Worm (Caenorhabditis elegans) whole organism, L3 larva: ENCODE results near the gene C06E4.6.
"Not testable (repeated sequence)": the region's sequence is repeated elsewhere in the genome, so short reads cannot be mapped to it uniquely, and the experiment has no call there.

ENCODE experiments used
- ZK546.5 ChIP-seq: sonication (generic microtip); optimal IDR thresholded peaks from 2 replicates; lab custom pipeline; 2017; ENCODE audit warnings: missing biosample characterization, missing genetic modification characterization
- ceh-16 ChIP-seq: sonication (generic microtip); optimal IDR thresholded peaks from 2 replicates; lab custom pipeline; 2017; ENCODE audit warnings: missing biosample characterization, missing genetic modification characterization
- ceh-28 ChIP-seq: fragments of 150-350 bp; optimal IDR thresholded peaks from 2 replicates; lab custom pipeline; 2014; ENCODE audit warnings: missing biosample characterization, missing genetic modification reagents, missing genetic modification characterization
- ceh-9 ChIP-seq: sonication (generic microtip); optimal IDR thresholded peaks from 2 replicates; lab custom pipeline; 2018; ENCODE audit warnings: missing biosample characterization, missing genetic modification characterization
- egl-27 ChIP-seq: sonication (generic microtip); optimal IDR thresholded peaks from 4 replicates; lab custom pipeline; 2017; ENCODE audit warnings: missing biosample characterization, missing genetic modification reagents, missing genetic modification characterization
- egl-5 ChIP-seq: fragments of 150-350 bp; optimal IDR thresholded peaks from 2 replicates; lab custom pipeline; 2017; ENCODE audit warnings: missing biosample characterization, missing genetic modification reagents, missing genetic modification characterization, inconsistent platforms
- elt-1 ChIP-seq: fragments of 150-350 bp; optimal IDR thresholded peaks from 2 replicates; lab custom pipeline; 2014; ENCODE audit warnings: missing biosample characterization, missing genetic modification characterization
- elt-2 ChIP-seq: sonication (generic microtip); optimal IDR thresholded peaks from 2 replicates; lab custom pipeline; 2016; ENCODE audit warnings: missing genetic modification reagents, mild to moderate bottlenecking, missing genetic modification characterization, missing compliant biosample characterization
- elt-3 ChIP-seq, 3 experiments: fragments of 150-350 bp in 1 of 3; sonication (generic microtip) in 2 of 3; optimal IDR thresholded peaks; 2 replicates in 2 of 3; 4 replicates in 1 of 3; lab custom pipeline; 2014 to 2017; ENCODE audit warnings: missing biosample characterization in 3 of 3, missing genetic modification characterization in 3 of 3
- eor-1 ChIP-seq, 2 experiments: fragments of 150-350 bp; optimal IDR thresholded peaks; 2 replicates each; lab custom pipeline; 2014 to 2018; ENCODE audit warnings: missing biosample characterization in 2 of 2, missing genetic modification characterization in 2 of 2
- fkh-10 ChIP-seq: sonication (generic microtip); optimal IDR thresholded peaks from 2 replicates; lab custom pipeline; 2017; ENCODE audit warnings: missing biosample characterization, missing genetic modification reagents, missing genetic modification characterization
- hmg-11 ChIP-seq: sonication (generic microtip); optimal IDR thresholded peaks from 2 replicates; lab custom pipeline; 2016; ENCODE audit warnings: missing genetic modification characterization, missing compliant biosample characterization
- jun-1 ChIP-seq: fragments of 150-350 bp; optimal IDR thresholded peaks from 2 replicates; lab custom pipeline; 2014; ENCODE audit warnings: missing biosample characterization, missing genetic modification reagents, missing genetic modification characterization
- lin-39 ChIP-seq: fragments of 150-350 bp; optimal IDR thresholded peaks from 2 replicates; lab custom pipeline; 2018; ENCODE audit warnings: missing biosample characterization, missing genetic modification reagents, missing genetic modification characterization
- lsy-12 ChIP-seq: sonication (generic microtip); optimal IDR thresholded peaks from 2 replicates; lab custom pipeline; 2016; ENCODE audit warnings: mild to moderate bottlenecking, missing genetic modification characterization, missing compliant biosample characterization
- mml-1 ChIP-seq: fragments of 150-350 bp; sonication (generic microtip); optimal IDR thresholded peaks from 3 replicates; lab custom pipeline; 2014; ENCODE audit warnings: missing biosample characterization, missing genetic modification characterization
- nfya-1 ChIP-seq: sonication (generic microtip); optimal IDR thresholded peaks from 2 replicates; lab custom pipeline; 2017; ENCODE audit warnings: missing genetic modification characterization, mild to moderate bottlenecking, missing compliant biosample characterization, antibody characterized with exemption, moderate library complexity; ENCODE audit not compliant: insufficient read depth
- nhr-23 ChIP-seq: fragments of 150-350 bp; optimal IDR thresholded peaks from 2 replicates; lab custom pipeline; 2014; ENCODE audit warnings: missing biosample characterization, missing genetic modification reagents, missing genetic modification characterization
- nhr-237 ChIP-seq: fragments of 150-350 bp; optimal IDR thresholded peaks from 2 replicates; lab custom pipeline; 2014; ENCODE audit warnings: missing biosample characterization, missing genetic modification characterization
- nhr-28 ChIP-seq: fragments of 150-350 bp; optimal IDR thresholded peaks from 2 replicates; lab custom pipeline; 2014; ENCODE audit warnings: missing biosample characterization, missing genetic modification characterization
- nhr-76 ChIP-seq: fragments of 150-350 bp; sonication (generic microtip); optimal IDR thresholded peaks from 5 replicates; lab custom pipeline; 2014; ENCODE audit warnings: missing biosample characterization, missing genetic modification characterization
- nhr-77 ChIP-seq: fragments of 150-350 bp; optimal IDR thresholded peaks from 2 replicates; lab custom pipeline; 2014; ENCODE audit warnings: missing biosample characterization, missing genetic modification characterization
- pha-4 ChIP-seq: fragments of 150-350 bp; optimal IDR thresholded peaks from 2 replicates; lab custom pipeline; 2014; ENCODE audit warnings: missing biosample characterization, missing genetic modification reagents, missing genetic modification characterization
- pqm-1 ChIP-seq: fragments of 150-350 bp; optimal IDR thresholded peaks from 2 replicates; lab custom pipeline; 2017; ENCODE audit warnings: missing biosample characterization, missing genetic modification characterization, inconsistent platforms
- skn-1 ChIP-seq: fragments of 150-350 bp; optimal IDR thresholded peaks from 2 replicates; lab custom pipeline; 2014; ENCODE audit warnings: missing biosample characterization, missing genetic modification characterization
- snpc-4 ChIP-seq: fragments of 150-350 bp; optimal IDR thresholded peaks from 2 replicates; lab custom pipeline; 2014; ENCODE audit warnings: missing biosample characterization, missing genetic modification characterization
- tbx-2 ChIP-seq: sonication (generic microtip); optimal IDR thresholded peaks from 2 replicates; lab custom pipeline; 2016; ENCODE audit warnings: mild to moderate bottlenecking, missing genetic modification characterization, missing compliant biosample characterization
- unc-39 ChIP-seq: sonication (generic microtip); optimal IDR thresholded peaks from 4 replicates; lab custom pipeline; 2017; ENCODE audit warnings: missing biosample characterization, missing genetic modification characterization
- unc-62 ChIP-seq: fragments of 150-350 bp; sonication (generic microtip); optimal IDR thresholded peaks from 4 replicates; lab custom pipeline; 2014; ENCODE audit warnings: missing biosample characterization, missing genetic modification reagents, missing genetic modification characterization
- zag-1 ChIP-seq: fragments of 150-350 bp; optimal IDR thresholded peaks from 2 replicates; lab custom pipeline; 2014; ENCODE audit warnings: missing biosample characterization, missing genetic modification characterization

Gene C06E4.6

DNA sequence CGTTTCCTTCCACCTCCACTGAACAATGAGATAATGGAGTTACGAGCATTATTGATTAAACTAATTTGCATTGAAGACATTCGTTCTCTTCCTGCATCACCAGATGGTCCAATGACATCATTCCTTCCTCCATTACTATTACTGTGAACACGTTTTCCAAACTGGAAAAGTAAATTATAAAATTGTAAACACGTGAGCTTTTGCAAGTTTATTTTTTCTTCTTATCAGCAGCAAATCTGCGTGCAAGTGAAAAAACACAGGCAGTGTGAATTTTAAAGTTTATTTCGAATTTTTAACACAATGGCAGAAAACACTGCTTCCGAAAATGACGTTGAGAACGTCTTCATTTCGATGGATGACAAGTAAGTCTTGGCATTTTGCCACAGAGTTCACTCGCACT is 10.9 kb downstream of the C06E4.6 start, which contains the start of gene D2024.1:
TSS of gene D2024.1 (plus strand) at position 301 of the 400 bp plus-strand sequence.
- TF ChIP-seq pha-4, nhr-23, egl-27 (tag; lab: Kevin White, UChicago): not testable (repeated sequence)

DNA sequence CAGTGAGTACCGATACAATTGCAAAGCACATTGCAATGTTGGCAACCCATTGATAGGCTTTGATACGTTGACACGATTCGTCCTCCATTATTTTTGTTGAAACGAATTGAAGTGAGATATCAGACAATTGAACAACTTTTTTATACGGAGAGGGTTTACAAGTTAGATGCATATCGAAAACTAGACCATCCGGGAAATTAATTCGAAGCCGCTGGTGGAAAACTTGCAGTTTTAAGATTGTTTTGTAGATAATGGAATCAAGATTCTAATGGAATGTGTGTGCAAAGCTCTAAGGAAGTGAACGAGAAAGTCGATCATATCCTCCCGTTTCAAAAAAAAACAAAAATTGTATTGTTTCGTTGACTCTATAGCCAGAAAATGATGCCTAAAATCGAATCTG is 11.6 kb downstream of the C06E4.6 start, which contains the start of gene col-114:
TSS of gene col-114 (minus strand) at position 101 of the 400 bp plus-strand sequence.
- TF ChIP-seq tbx-2 (tag; lab: Kevin White, UChicago): no peak
- TF ChIP-seq skn-1: no peak
- no peak for TF ChIP-seq elt-3 (tag; optimal IDR thresholded peaks at IDR 0.05; lab: Kevin White, UChicago)
- TF ChIP-seq nhr-23 (tag; lab: Kevin White, UChicago): no peak
- TF ChIP-seq elt-2 (tag; lab: Kevin White, UChicago): no peak
- no peak for TF ChIP-seq snpc-4 (tag; lab: Kevin White, UChicago)
- TF ChIP-seq hmg-11 (tag; lab: Kevin White, UChicago): no peak
- TF ChIP-seq ceh-9 (tag; lab: Kevin White, UChicago): no peak
- TF ChIP-seq pqm-1 (tag; lab: Kevin White, UChicago): no peak
- no peak for TF ChIP-seq nhr-77 (tag; lab: Kevin White, UChicago)
- TF ChIP-seq lin-39 (tag; lab: Kevin White, UChicago): no peak
- TF ChIP-seq nhr-76 (tag; lab: Kevin White, UChicago): no peak
- TF ChIP-seq mml-1 (tag; lab: Kevin White, UChicago): no peak
- TF ChIP-seq unc-39 (tag; lab: Kevin White, UChicago): no peak

DNA sequence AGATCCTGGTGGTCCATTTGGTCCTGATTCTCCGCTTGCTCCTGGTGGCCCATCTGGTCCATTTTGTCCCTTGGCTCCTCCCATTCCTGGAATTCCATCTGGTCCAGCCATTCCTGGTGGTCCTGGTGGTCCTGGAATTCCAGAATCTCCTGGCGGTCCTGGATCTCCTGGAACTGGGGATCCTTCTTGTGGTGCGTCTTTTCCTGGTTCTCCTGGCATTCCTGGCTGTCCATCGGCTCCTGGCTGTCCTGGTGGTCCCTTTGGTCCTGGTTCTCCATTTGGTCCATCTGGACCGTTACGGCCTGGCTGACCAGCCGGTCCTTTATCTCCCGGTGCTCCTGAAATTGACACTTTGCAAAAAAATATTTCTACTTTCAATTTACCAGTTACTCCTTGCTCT is 12.5 kb downstream of the C06E4.6 start:
- TF ChIP-seq ceh-28 (tag; lab: Kevin White, UChicago) (no peak), unc-39 (tag; lab: Kevin White, UChicago) (no peak), ceh-16 (no peak), hmg-11 (tag; lab: Kevin White, UChicago) (no peak), zag-1 (tag; lab: Kevin White, UChicago) (no peak), skn-1 (no peak), elt-1 (tag; lab: Kevin White, UChicago) (no peak), nhr-28 (tag; lab: Kevin White, UChicago) (no peak), nfya-1 (tag; lab: Kevin White, UChicago) (no peak), eor-1 (tag; optimal IDR thresholded peaks at IDR 0.05; lab: Kevin White, UChicago) (no peak), fkh-10 (no peak), nhr-237 (tag; lab: Kevin White, UChicago) (no peak), ZK546.5 (tag; lab: Kevin White, UChicago) (no peak), elt-2 (tag; lab: Kevin White, UChicago) (no peak), lsy-12 (tag; lab: Kevin White, UChicago) (no peak)
- TF ChIP-seq, all 47 proteins: peak for 0

DNA sequence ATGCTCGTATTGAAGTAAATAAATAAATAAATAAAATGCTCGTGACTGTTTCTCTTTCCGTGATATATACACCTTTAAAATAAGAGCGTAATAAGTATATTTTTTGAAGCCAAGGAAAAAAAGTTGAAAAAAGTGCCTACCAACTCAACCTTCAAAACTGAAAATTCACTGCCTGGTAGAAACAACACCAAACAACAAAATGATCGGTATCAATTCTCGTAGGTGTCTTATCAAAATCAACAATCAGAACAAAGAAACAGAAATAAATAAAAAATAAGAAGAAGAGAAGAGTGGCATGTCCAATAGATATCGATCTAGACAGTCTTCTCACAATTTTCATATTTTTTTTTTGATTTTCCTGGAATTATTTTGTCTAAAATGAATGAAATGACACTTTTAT is 14.2 kb downstream of the C06E4.6 start, which contains the start of gene afmd-1:
TSS of gene afmd-1 (plus strand) at position 316 of the 400 bp plus-strand sequence.
- no peak for TF ChIP-seq jun-1
- TF ChIP-seq nhr-76 (tag; lab: Kevin White, UChicago): peak; percentile 88

DNA sequence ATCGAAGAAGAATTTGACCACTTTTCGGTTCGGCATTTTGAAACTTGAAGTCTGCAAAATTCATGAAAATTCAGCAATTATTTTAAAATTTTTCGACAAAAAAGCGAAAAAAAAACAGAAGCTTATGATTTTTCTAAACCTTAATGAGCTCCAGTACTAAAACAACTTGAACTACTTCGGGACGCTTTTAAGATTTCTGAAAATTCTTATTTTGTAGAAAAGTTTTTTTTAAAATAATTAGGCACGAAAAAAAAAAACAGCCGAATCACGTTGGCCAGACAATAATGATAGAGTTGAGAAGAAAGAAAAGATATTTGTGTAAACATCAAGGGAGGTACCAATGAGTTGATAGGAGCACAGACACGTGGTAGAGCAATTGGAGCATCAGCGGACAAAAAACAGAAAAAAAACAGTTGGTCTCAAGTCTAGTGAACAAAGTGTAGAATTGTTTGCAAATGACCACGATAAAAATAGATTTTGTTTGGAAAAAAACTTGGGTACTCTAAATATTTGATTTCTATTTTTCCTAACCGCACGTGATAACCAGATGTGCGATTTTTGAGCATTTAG is 15.8 kb downstream of the C06E4.6 start, which contains the start of gene gstk-2:
TSS of gene gstk-2 (minus strand) at position 51 of the 570 bp plus-strand sequence.
- no peak for TF ChIP-seq zag-1 (tag; lab: Kevin White, UChicago)
- peak; percentile 90 for TF ChIP-seq pha-4 (tag; lab: Kevin White, UChicago)
- TF ChIP-seq tbx-2 (tag; lab: Kevin White, UChicago): no peak
- peak; percentile 2 for TF ChIP-seq egl-5 (tag; lab: Kevin White, UChicago)
- TF ChIP-seq lin-39 (tag; lab: Kevin White, UChicago): peak; percentile 5
- peak; percentile 45 for TF ChIP-seq nfya-1 (tag; lab: Kevin White, UChicago)

DNA sequence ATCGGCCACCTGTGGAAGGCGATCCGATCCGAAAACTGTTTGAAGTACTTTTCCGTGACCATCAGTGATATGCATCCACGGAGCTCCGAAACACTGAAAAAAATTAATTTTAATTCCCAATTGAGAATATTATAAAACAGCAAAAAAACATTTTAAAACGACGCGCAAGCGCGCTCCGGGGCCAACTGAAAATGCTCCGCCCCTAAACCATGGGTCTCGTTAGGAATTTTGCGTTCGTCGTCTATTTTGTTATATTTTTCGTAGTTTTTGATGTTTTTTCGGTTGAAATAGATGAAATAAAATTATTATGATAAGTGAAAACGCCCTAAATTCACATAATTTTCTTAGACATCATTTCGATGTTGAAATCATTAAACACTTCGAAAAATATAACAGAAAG is 17.5 kb downstream of the C06E4.6 start:
- TF ChIP-seq unc-62: peak; percentile 48
- TF ChIP-seq nhr-28 (tag; lab: Kevin White, UChicago): no peak
- TF ChIP-seq, all 47 proteins: peak for 1
